Worm (Caenorhabditis elegans) whole organism, mixed stage, embryonic: ENCODE data around the gene Y11D7A.19.
"Not testable (repeated sequence)": the region's sequence is repeated elsewhere in the genome, so short reads cannot be mapped to it uniquely, and the experiment has no call there.

Source experiments
- M03D4.4 ChIP-seq: sonication (generic microtip); optimal IDR thresholded peaks from 2 replicates; lab custom pipeline; 2017; ENCODE audit warnings: mild to moderate bottlenecking, missing genetic modification characterization, missing compliant biosample characterization
- blmp-1 ChIP-seq: fragments of 150-350 bp; optimal IDR thresholded peaks from 2 replicates; lab custom pipeline; 2014; ENCODE audit warnings: missing biosample characterization, missing genetic modification characterization
- ceh-83 ChIP-seq: fragments of 200-800 bp; sonication (Bioruptor generic); optimal IDR thresholded peaks from 2 replicates; lab custom pipeline; 2018; ENCODE audit warnings: mild to moderate bottlenecking, missing genetic modification characterization, missing compliant biosample characterization
- ces-1 ChIP-seq: fragments of 150-350 bp; optimal IDR thresholded peaks from 2 replicates; lab custom pipeline; 2014; ENCODE audit warnings: missing biosample characterization, missing genetic modification reagents, missing genetic modification characterization
- cnd-1 ChIP-seq: fragments of 200-800 bp; sonication (Bioruptor generic); optimal IDR thresholded peaks from 2 replicates; lab custom pipeline; 2018; ENCODE audit warnings: mild to moderate bottlenecking, missing genetic modification characterization, missing compliant biosample characterization
- drap-1 ChIP-seq: fragments of 200-800 bp; sonication (Bioruptor generic); optimal IDR thresholded peaks from 3 replicates; lab custom pipeline; 2018; ENCODE audit warnings: mild to moderate bottlenecking, missing genetic modification characterization, missing compliant biosample characterization
- elt-1 ChIP-seq: sonication (generic microtip); optimal IDR thresholded peaks from 2 replicates; lab custom pipeline; 2017; ENCODE audit warnings: missing genetic modification characterization, mild to moderate bottlenecking, missing compliant biosample characterization, antibody characterized with exemption, moderate library complexity, borderline replicate concordance; ENCODE audit not compliant: insufficient read depth
- elt-3 ChIP-seq: fragments of 150-350 bp; optimal IDR thresholded peaks from 2 replicates; lab custom pipeline; 2014; ENCODE audit warnings: missing biosample characterization, missing genetic modification characterization
- ham-2 ChIP-seq: fragments of 200-800 bp; sonication (Bioruptor generic); optimal IDR thresholded peaks from 2 replicates; lab custom pipeline; 2018; ENCODE audit warnings: mild to moderate bottlenecking, missing genetic modification characterization, missing compliant biosample characterization
- hlh-1 ChIP-seq: fragments of 150-350 bp; optimal IDR thresholded peaks from 2 replicates; lab custom pipeline; 2014; ENCODE audit warnings: missing biosample characterization, missing genetic modification reagents, missing genetic modification characterization
- lin-13 ChIP-seq: fragments of 150-350 bp; optimal IDR thresholded peaks from 2 replicates; lab custom pipeline; 2014; ENCODE audit warnings: missing biosample characterization, missing genetic modification characterization
- lin-32 ChIP-seq: fragments of 200-800 bp; sonication (Bioruptor generic); optimal IDR thresholded peaks from 2 replicates; lab custom pipeline; 2018; ENCODE audit warnings: mild to moderate bottlenecking, missing genetic modification characterization, missing compliant biosample characterization
- lsy-2 ChIP-seq: fragments of 150-350 bp; optimal IDR thresholded peaks from 2 replicates; lab custom pipeline; 2014; ENCODE audit warnings: missing biosample characterization, missing genetic modification characterization
- mab-5 ChIP-seq: fragments of 150-350 bp; optimal IDR thresholded peaks from 2 replicates; lab custom pipeline; 2014; ENCODE audit warnings: missing biosample characterization, missing genetic modification characterization
- mls-2 ChIP-seq: sonication (generic microtip); optimal IDR thresholded peaks from 2 replicates; lab custom pipeline; 2016; ENCODE audit warnings: mild to moderate bottlenecking, missing genetic modification characterization, moderate library complexity, missing compliant biosample characterization
- nhr-12 ChIP-seq: fragments of 150-350 bp; optimal IDR thresholded peaks from 2 replicates; lab custom pipeline; 2014; ENCODE audit warnings: missing biosample characterization, missing genetic modification characterization
- nhr-2 ChIP-seq: fragments of 150-350 bp; optimal IDR thresholded peaks from 2 replicates; lab custom pipeline; 2014; ENCODE audit warnings: missing biosample characterization, missing genetic modification characterization
- nhr-237 ChIP-seq: fragments of 150-350 bp; optimal IDR thresholded peaks from 2 replicates; lab custom pipeline; 2014; ENCODE audit warnings: missing biosample characterization, missing genetic modification characterization
- nhr-28 ChIP-seq: fragments of 150-350 bp; optimal IDR thresholded peaks from 2 replicates; lab custom pipeline; 2014; ENCODE audit warnings: missing biosample characterization, missing genetic modification characterization
- pha-4 ChIP-seq: fragments of 150-350 bp; optimal IDR thresholded peaks from 2 replicates; lab custom pipeline; 2018; ENCODE audit warnings: missing biosample characterization, missing genetic modification reagents, missing genetic modification characterization
- sptf-1 ChIP-seq: sonication (generic microtip); optimal IDR thresholded peaks from 2 replicates; lab custom pipeline; 2017; ENCODE audit warnings: mild to moderate bottlenecking, missing genetic modification characterization, moderate library complexity, missing compliant biosample characterization
- tbx-8 ChIP-seq: fragments of 200-800 bp; sonication (Bioruptor generic); optimal IDR thresholded peaks from 2 replicates; lab custom pipeline; 2018; ENCODE audit warnings: mild to moderate bottlenecking, missing genetic modification characterization, moderate library complexity, missing compliant biosample characterization
- unc-120 ChIP-seq: sonication (generic microtip); optimal IDR thresholded peaks from 2 replicates; lab custom pipeline; 2017; ENCODE audit warnings: missing genetic modification characterization, missing compliant biosample characterization; ENCODE audit not compliant: poor library complexity, severe bottlenecking
- unc-39 ChIP-seq: fragments of 150-350 bp; optimal IDR thresholded peaks from 2 replicates; lab custom pipeline; 2014; ENCODE audit warnings: missing biosample characterization, missing genetic modification characterization
- unc-62 ChIP-seq: fragments of 150-350 bp; optimal IDR thresholded peaks from 2 replicates; lab custom pipeline; 2014; ENCODE audit warnings: missing biosample characterization, missing genetic modification reagents, missing genetic modification characterization
- zip-8 ChIP-seq: fragments of 150-350 bp; optimal IDR thresholded peaks from 2 replicates; lab custom pipeline; 2014; ENCODE audit warnings: missing biosample characterization, missing genetic modification characterization
- ztf-11 ChIP-seq: fragments of 150-350 bp; optimal IDR thresholded peaks from 2 replicates; lab custom pipeline; 2014; ENCODE audit warnings: missing biosample characterization, missing genetic modification characterization

Gene Y11D7A.19

ce11 chrIV:9296285-9296684, 29.9 kb upstream of the Y11D7A.19 start, which contains the start of gene F49C12.1:
TSS of gene F49C12.1 (minus strand) at chrIV:9296354.
- TF ChIP-seq ztf-11 (tag; lab: Kevin White, UChicago) (no peak), drap-1 (GFP tag; lab: Kevin White, UChicago) (no peak), pha-4 (tag; lab: Kevin White, UChicago) (no peak), unc-39 (tag; lab: Kevin White, UChicago) (no peak), elt-3 (no peak), nhr-2 (tag; lab: Kevin White, UChicago) (no peak), lin-32 (GFP tag; lab: Kevin White, UChicago) (no peak)

ce11 chrIV:9293825-9294224, 27.5 kb upstream of the Y11D7A.19 start, which contains the start of gene nhr-264:
TSS of gene nhr-264 (minus strand) at chrIV:9293925.
- not testable (repeated sequence) for TF ChIP-seq unc-39 (tag; lab: Kevin White, UChicago); ham-2; mab-5 (tag; lab: Kevin White, UChicago)

- TF ChIP-seq lsy-2 = no peak
- no peak for TF ChIP-seq cnd-1
- no peak for TF ChIP-seq hlh-1 (tag; lab: Kevin White, UChicago)
- TF ChIP-seq lin-13 (tag; lab: Kevin White, UChicago) = no peak
- TF ChIP-seq mls-2 = no peak
- TF ChIP-seq nhr-12 = no peak
- no peak for TF ChIP-seq tbx-8 (GFP tag; lab: Kevin White, UChicago)
- no peak for TF ChIP-seq ztf-11 (tag; lab: Kevin White, UChicago)
- TF ChIP-seq M03D4.4 = no peak
- TF ChIP-seq unc-39 (tag; lab: Kevin White, UChicago) = no peak
- no peak for TF ChIP-seq zip-8
- no peak for TF ChIP-seq drap-1 (GFP tag; lab: Kevin White, UChicago)
- TF ChIP-seq pha-4 (tag; lab: Kevin White, UChicago) = no peak
- TF ChIP-seq nhr-237 (tag; lab: Kevin White, UChicago) = no peak
- TF ChIP-seq unc-120 (tag; lab: Kevin White, UChicago) = no peak
Observed at ce11 chrIV:9289635-9290034, 23.3 kb upstream of the Y11D7A.19 start.

- not testable (repeated sequence) for TF ChIP-seq nhr-2 (tag; lab: Kevin White, UChicago); lin-32 (GFP tag; lab: Kevin White, UChicago); pha-4 (tag; lab: Kevin White, UChicago)
Observed at ce11 chrIV:9286305-9286704, 19.9 kb upstream of the Y11D7A.19 start, which contains the start of gene nhr-267. TSS of gene nhr-267 (minus strand) at chrIV:9286405.

- no peak for TF ChIP-seq unc-39 (tag; lab: Kevin White, UChicago)
- no peak for TF ChIP-seq ces-1 (GFP tag; lab: Kevin White, UChicago)
- no peak for TF ChIP-seq nhr-28 (tag; lab: Kevin White, UChicago)
- TF ChIP-seq unc-120 (tag; lab: Kevin White, UChicago) = peak; percentile 10
- TF ChIP-seq elt-1 (tag; lab: Kevin White, UChicago) = no peak
Observed at ce11 chrIV:9274008-9274529, 7.7 kb upstream of the Y11D7A.19 start, which contains the start of gene nmy-3. TSS of gene nmy-3 (plus strand) at chrIV:9274479.

ce11 chrIV:9269796-9270195, 3.4 kb upstream of the Y11D7A.19 start, which contains the start of gene flh-3:
TSS of gene flh-3 (plus strand) at chrIV:9270096.
- TF ChIP-seq tbx-8 (GFP tag; lab: Kevin White, UChicago) = no peak
- TF ChIP-seq zip-8 = no peak
- no peak for TF ChIP-seq blmp-1 (tag; lab: Kevin White, UChicago)
- TF ChIP-seq ceh-83 (GFP tag; lab: Kevin White, UChicago) = no peak
- no peak for TF ChIP-seq hlh-1 (tag; lab: Kevin White, UChicago)
- TF ChIP-seq nhr-237 (tag; lab: Kevin White, UChicago) = no peak
- TF ChIP-seq unc-62 (GFP tag; lab: Kevin White, UChicago) = no peak
- no peak for TF ChIP-seq mab-5 (tag; lab: Kevin White, UChicago)
- no peak for TF ChIP-seq elt-1 (tag; lab: Kevin White, UChicago)
- no peak for TF ChIP-seq pha-4 (tag; lab: Kevin White, UChicago)
- TF ChIP-seq sptf-1 (tag; lab: Kevin White, UChicago) = no peak
